Fruit fly (Drosophila melanogaster): ENCODE data around the gene CG43251.
A peak's percentile ranks its signal among the peaks of the same experiment; 100 is the strongest.

- TF ChIP-seq Hr4 (GFP tag; optimal IDR thresholded peaks at IDR 0.05) (peak; percentile 52), CG16779 (tag; optimal IDR thresholded peaks at IDR 0.05) (no peak), CG31627 (GFP tag; optimal IDR thresholded peaks at IDR 0.05) (peak; percentile 44), CG6808 (GFP tag; optimal IDR thresholded peaks at IDR 0.05) (no peak), acj6 (GFP tag; optimal IDR thresholded peaks at IDR 0.05) (peak; percentile 41), fd59A (GFP tag; optimal IDR thresholded peaks at IDR 0.05) (no peak), Blimp-1 (GFP tag; optimal IDR thresholded peaks at IDR 0.05) (no peak), CG15336 (GFP tag; IDR thresholded peaks at IDR 0.05) (no peak), ss (GFP tag; optimal IDR thresholded peaks at IDR 0.05) (no peak), OdsH (GFP tag; optimal IDR thresholded peaks at IDR 0.05) (peak; percentile 36), Gug (GFP tag; IDR thresholded peaks at IDR 0.05) (no peak), Ets96B (tag; optimal IDR thresholded peaks at IDR 0.05) (no peak), Smox (GFP tag; optimal IDR thresholded peaks at IDR 0.05) (peak; percentile 13)
Measured at dm6 chr3L:20711397-20711796, 47.3 kb upstream of the CG43251 start.

Measured in whole organism, prepupa.